Worm (Caenorhabditis elegans): ENCODE data around the gene ZK899.2.

DNA sequence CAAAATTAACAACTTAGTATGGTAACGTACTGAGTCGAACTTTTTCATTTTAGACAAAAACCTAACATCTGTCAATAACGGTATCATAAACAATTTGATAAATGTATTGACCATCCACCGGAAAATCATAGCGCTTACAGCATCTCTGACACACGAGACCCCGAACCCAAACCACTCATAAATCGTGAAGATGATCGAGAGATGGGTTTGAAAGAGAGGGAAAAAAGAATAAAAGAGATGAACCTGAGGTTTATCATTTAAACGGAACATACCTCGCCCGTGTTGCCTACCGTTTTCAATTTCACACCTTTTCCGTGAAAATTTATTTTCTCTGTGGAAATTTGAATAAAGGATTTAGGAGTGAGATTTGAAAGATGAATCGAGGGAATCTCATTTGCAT is 37.8 kb upstream of the ZK899.2 start:
- TF ChIP-seq med-1 (GFP tag; optimal IDR thresholded peaks at IDR 0.05; ENCODE audit: insufficient read depth) (no peak), T22C8.4 (GFP tag; IDR thresholded peaks at IDR 0.05) (no peak), tab-1 (GFP tag; IDR thresholded peaks at IDR 0.05) (no peak), klf-2 (GFP tag; conservative IDR thresholded peaks at IDR 0.05) (no peak), flt-1 (GFP tag; IDR thresholded peaks at IDR 0.05) (no peak), ztf-23 (GFP tag; IDR thresholded peaks at IDR 0.05) (no peak), ztf-29 (GFP tag; IDR thresholded peaks at IDR 0.05) (no peak)
